Fruit fly (Drosophila melanogaster): Measurements from ENCODE around the gene CG2116.

- TF ChIP-seq Snoo (tag; optimal IDR thresholded peaks at IDR 0.05) (no peak), CG17806 (tag; optimal IDR thresholded peaks at IDR 0.05) (no peak), CG4496 (GFP tag; IDR thresholded peaks at IDR 0.05) (no peak), CG8159 (tag; optimal IDR thresholded peaks at IDR 0.05) (no peak), EcR (GFP tag; optimal IDR thresholded peaks at IDR 0.05) (no peak)
Observed at dm6 chrX:8159754-8160153, 30.1 kb downstream of the CG2116 start, which contains the start of gene CG15337.
